Worm (Caenorhabditis elegans): ENCODE results near the gene R02E12.4.

ce11 chrX:3982370-3982769 lies 22.7 kb upstream of the R02E12.4 start:
- TF ChIP-seq syd-9 (tag; optimal IDR thresholded peaks at IDR 0.05) = no peak
- no peak for TF ChIP-seq npax-4 (tag; optimal IDR thresholded peaks at IDR 0.05)
- no peak for TF ChIP-seq elt-2 (tag; optimal IDR thresholded peaks at IDR 0.05)
- TF ChIP-seq K02D7.2 (tag; optimal IDR thresholded peaks at IDR 0.05) = no peak
- TF ChIP-seq pag-3 (tag; optimal IDR thresholded peaks at IDR 0.05; ENCODE audit: borderline replicate concordance) = no peak
- no peak for TF ChIP-seq pha-4 (tag; optimal IDR thresholded peaks at IDR 0.05)
- no peak for TF ChIP-seq ceh-31 (tag; optimal IDR thresholded peaks at IDR 0.05)
- TF ChIP-seq pax-1 (tag; optimal IDR thresholded peaks at IDR 0.05) = no peak
- TF ChIP-seq fkh-10 (GFP tag; optimal IDR thresholded peaks at IDR 0.05) = no peak
- no peak for TF ChIP-seq F13H6.1 (tag; optimal IDR thresholded peaks at IDR 0.05)
- no peak for TF ChIP-seq hlh-8 (tag; optimal IDR thresholded peaks at IDR 0.05)
- TF ChIP-seq pat-9 (tag; optimal IDR thresholded peaks at IDR 0.05) = no peak
- no peak for TF ChIP-seq che-1 (tag; optimal IDR thresholded peaks at IDR 0.05)
- no peak for TF ChIP-seq ets-4 (tag; optimal IDR thresholded peaks at IDR 0.05)

All from whole organism, late embryonic.